Fruit fly (Drosophila melanogaster) whole organism, embryonic: ENCODE data around the gene H2.0.
A peak's percentile ranks its signal among the peaks of the same experiment; 100 is the strongest.

Source experiments
- Adf1 ChIP-seq: fragments of 200-800 bp; sonication (Bioruptor generic); IDR thresholded peaks from 2 replicates; pipeline ENCODE4 v1.3.6; 2022; ENCODE audit warnings: missing biosample characterization, missing genetic modification characterization
- Bgb ChIP-seq: fragments of 200-800 bp; sonication (Bioruptor generic); IDR thresholded peaks from 2 replicates; pipeline ENCODE4 v1.3.6; 2022; ENCODE audit warnings: missing biosample characterization, missing genetic modification characterization; ENCODE audit not compliant: partially characterized antibody
- CG10267 ChIP-seq: fragments of 200-800 bp; sonication (Bioruptor generic); optimal IDR thresholded peaks from 2 replicates; lab custom pipeline; 2018; ENCODE audit warnings: missing biosample characterization, mild to moderate bottlenecking, missing genetic modification characterization, moderate library complexity
- CG11723 ChIP-seq: fragments of 200-800 bp; sonication (Bioruptor generic); optimal IDR thresholded peaks from 2 replicates; lab custom pipeline; 2017; ENCODE audit warnings: missing biosample characterization, mild to moderate bottlenecking, missing genetic modification characterization
- CG12155 ChIP-seq: fragments of 200-800 bp; sonication (Bioruptor generic); optimal IDR thresholded peaks from 3 replicates; lab custom pipeline; 2016; ENCODE audit warnings: missing biosample characterization, missing genetic modification characterization
- CG12659 ChIP-seq: fragments of 200-800 bp; sonication (Bioruptor generic); optimal IDR thresholded peaks from 3 replicates; lab custom pipeline; 2017; ENCODE audit warnings: mild to moderate bottlenecking, missing biosample characterization, missing genetic modification reagents, missing genetic modification characterization
- CG13287 ChIP-seq: fragments of 200-800 bp; sonication (Bioruptor generic); IDR thresholded peaks from 2 replicates; pipeline ENCODE4 v1.3.6; 2022; ENCODE audit warnings: missing biosample characterization, missing genetic modification characterization; ENCODE audit not compliant: partially characterized antibody
- CG14710 ChIP-seq: fragments of 200-800 bp; sonication (Bioruptor generic); optimal IDR thresholded peaks from 3 replicates; lab custom pipeline; 2019; ENCODE audit warnings: missing biosample characterization, mild to moderate bottlenecking, missing genetic modification characterization, moderate library complexity
- CG14860 ChIP-seq: fragments of 200-800 bp; sonication (Bioruptor generic); IDR thresholded peaks from 3 replicates; pipeline ENCODE4 v1.3.6; 2022; ENCODE audit warnings: missing biosample characterization, missing genetic modification characterization; ENCODE audit not compliant: partially characterized antibody
- CG15479 ChIP-seq: fragments of 200-800 bp; sonication (Bioruptor generic); optimal IDR thresholded peaks from 3 replicates; lab custom pipeline; 2019; ENCODE audit warnings: missing biosample characterization, mild to moderate bottlenecking, missing genetic modification characterization, moderate library complexity
- CG2120 ChIP-seq: fragments of 200-800 bp; sonication (Bioruptor generic); optimal IDR thresholded peaks from 3 replicates; lab custom pipeline; 2016; ENCODE audit warnings: missing biosample characterization, missing genetic modification characterization
- CG34224 ChIP-seq: fragments of 200-800 bp; sonication (Bioruptor generic); IDR thresholded peaks from 3 replicates; pipeline ENCODE4 v1.3.6; 2022; ENCODE audit warnings: missing biosample characterization, missing genetic modification characterization; ENCODE audit not compliant: partially characterized antibody
- CG42726 ChIP-seq: fragments of 200-800 bp; sonication (Bioruptor generic); IDR thresholded peaks from 2 replicates; pipeline ENCODE4 v1.3.6; 2022; ENCODE audit warnings: missing biosample characterization, missing genetic modification characterization; ENCODE audit not compliant: partially characterized antibody
- CG6791 ChIP-seq: fragments of 200-800 bp; sonication (Bioruptor generic); IDR thresholded peaks from 3 replicates; pipeline ENCODE4 v1.3.6; 2022; ENCODE audit warnings: missing biosample characterization, missing genetic modification characterization; ENCODE audit not compliant: partially characterized antibody
- CG7963 ChIP-seq: fragments of 200-800 bp; sonication (Bioruptor generic); IDR thresholded peaks from 3 replicates; pipeline ENCODE4 v1.3.6; 2022; ENCODE audit warnings: missing biosample characterization, missing genetic modification characterization; ENCODE audit not compliant: partially characterized antibody
- Dll ChIP-seq: fragments of 200-800 bp; sonication (Bioruptor generic); IDR thresholded peaks from 4 replicates; pipeline ENCODE4 v1.3.6; 2022; ENCODE audit warnings: missing biosample characterization, missing genetic modification characterization; ENCODE audit not compliant: partially characterized antibody
- Doc2 ChIP-seq: fragments of 200-800 bp; sonication (Bioruptor generic); IDR thresholded peaks from 2 replicates; pipeline ENCODE4 v1.3.6; 2022; ENCODE audit warnings: missing biosample characterization, missing genetic modification characterization
- Doc3 ChIP-seq: fragments of 200-800 bp; sonication (Bioruptor generic); IDR thresholded peaks from 3 replicates; pipeline ENCODE4 v1.3.6; 2022; ENCODE audit warnings: missing biosample characterization, missing genetic modification characterization; ENCODE audit not compliant: partially characterized antibody
- Dp ChIP-seq: fragments of 200-800 bp; sonication (Bioruptor generic); optimal IDR thresholded peaks from 2 replicates; lab custom pipeline; 2018; ENCODE audit warnings: missing biosample characterization, mild to moderate bottlenecking, missing genetic modification characterization, moderate library complexity
- Dref ChIP-seq: fragments of 200-800 bp; sonication (Bioruptor generic); IDR thresholded peaks from 2 replicates; pipeline ENCODE4 v1.3.6; 2022; ENCODE audit warnings: missing biosample characterization, missing genetic modification characterization
- Ets97D ChIP-seq: fragments of 200-800 bp; sonication (Bioruptor generic); optimal IDR thresholded peaks from 3 replicates; lab custom pipeline; 2016; ENCODE audit warnings: missing biosample characterization, missing genetic modification characterization
- HmgD ChIP-seq: fragments of 200-800 bp; sonication (Bioruptor generic); optimal IDR thresholded peaks from 3 replicates; lab custom pipeline; 2016; ENCODE audit warnings: missing biosample characterization, missing genetic modification characterization
- Lpt ChIP-seq: fragments of >200 bp; optimal IDR thresholded peaks from 2 replicates; lab custom pipeline; 2018; ENCODE audit warnings: missing biosample characterization, missing genetic modification characterization
- MESR4 ChIP-seq: fragments of 200-800 bp; sonication (Bioruptor generic); optimal IDR thresholded peaks from 2 replicates; lab custom pipeline; 2018; ENCODE audit warnings: missing biosample characterization, mild to moderate bottlenecking, missing genetic modification characterization, moderate library complexity
- Med ChIP-seq: fragments of 200-800 bp; sonication (Bioruptor generic); peaks from one replicate; lab custom pipeline; 2016; ENCODE audit warnings: missing biosample characterization, missing genetic modification characterization, mild to moderate bottlenecking, inconsistent platforms, moderate library complexity
- Nf-YC ChIP-seq: fragments of 200-800 bp; optimal IDR thresholded peaks from 3 replicates; lab custom pipeline; 2019; ENCODE audit warnings: missing biosample characterization, mild to moderate bottlenecking, missing genetic modification characterization, moderate library complexity
- Opbp ChIP-seq: fragments of 200-800 bp; sonication (Bioruptor generic); IDR thresholded peaks from 3 replicates; pipeline ENCODE4 v1.3.6; 2022; ENCODE audit warnings: missing biosample characterization, missing genetic modification characterization; ENCODE audit not compliant: partially characterized antibody
- Optix ChIP-seq: fragments of 200-800 bp; sonication (Bioruptor generic); IDR thresholded peaks from 3 replicates; pipeline ENCODE4 v1.3.6; 2022; ENCODE audit warnings: missing biosample characterization, missing genetic modification characterization
- Scr ChIP-seq: fragments of 200-800 bp; sonication (Bioruptor generic); IDR thresholded peaks from 2 replicates; pipeline ENCODE4 v1.3.6; 2022; ENCODE audit warnings: missing biosample characterization, missing genetic modification characterization; ENCODE audit not compliant: partially characterized antibody
- Sin3A ChIP-seq: fragments of >200 bp; optimal IDR thresholded peaks from 2 replicates; lab custom pipeline; 2018
- TFAM ChIP-seq: fragments of 200-800 bp; sonication (Bioruptor generic); optimal IDR thresholded peaks from 2 replicates; lab custom pipeline; 2017; ENCODE audit warnings: missing biosample characterization, missing genetic modification characterization, inconsistent platforms
- YL-1 ChIP-seq: fragments of 200-800 bp; sonication (Bioruptor generic); optimal IDR thresholded peaks from 3 replicates; lab custom pipeline; 2017; ENCODE audit warnings: missing biosample characterization, mild to moderate bottlenecking, missing genetic modification characterization
- ato ChIP-seq: fragments of 200-800 bp; sonication (Bioruptor generic); IDR thresholded peaks from 2 replicates; pipeline ENCODE4 v1.3.6; 2022; ENCODE audit warnings: missing biosample characterization, missing genetic modification characterization; ENCODE audit not compliant: partially characterized antibody
- cas ChIP-seq: fragments of 200-800 bp; sonication (Bioruptor generic); IDR thresholded peaks from 2 replicates; pipeline ENCODE4 v1.3.6; 2022; ENCODE audit warnings: missing biosample characterization, missing genetic modification characterization
- chinmo ChIP-seq: fragments of 200-800 bp; sonication (Bioruptor generic); IDR thresholded peaks from 4 replicates; pipeline ENCODE4 v1.3.6; 2022; ENCODE audit warnings: missing biosample characterization, missing genetic modification characterization; ENCODE audit not compliant: partially characterized antibody
- crp ChIP-seq, 2 experiments: fragments of 200-800 bp; sonication (Bioruptor generic); optimal IDR thresholded peaks; 2 replicates in 1 of 2; 3 replicates in 1 of 2; lab custom pipeline; 2017; ENCODE audit warnings: missing biosample characterization in 2 of 2, missing genetic modification characterization in 2 of 2, mild to moderate bottlenecking in 1 of 2, moderate library complexity in 1 of 2
- gfzf ChIP-seq: fragments of 200-800 bp; sonication (Bioruptor generic); optimal IDR thresholded peaks from 2 replicates; lab custom pipeline; 2016; ENCODE audit warnings: missing biosample characterization, mild to moderate bottlenecking, missing genetic modification characterization, moderate library complexity
- gro ChIP-seq: fragments of 200-800 bp; sonication (Bioruptor generic); optimal IDR thresholded peaks from 2 replicates; lab custom pipeline; 2016; ENCODE audit warnings: missing biosample characterization, missing genetic modification characterization
- hb ChIP-seq: fragments of 200-800 bp; sonication (Bioruptor generic); IDR thresholded peaks from 3 replicates; pipeline ENCODE4 v1.3.6; 2022; ENCODE audit warnings: missing biosample characterization, missing genetic modification characterization; ENCODE audit not compliant: partially characterized antibody
- hbn ChIP-seq: fragments of 200-800 bp; sonication (Bioruptor generic); IDR thresholded peaks from 2 replicates; pipeline ENCODE4 v1.3.6; 2022; ENCODE audit warnings: missing biosample characterization, missing genetic modification characterization; ENCODE audit not compliant: partially characterized antibody
- ind ChIP-seq: fragments of 200-800 bp; sonication (Bioruptor generic); optimal IDR thresholded peaks from 3 replicates; lab custom pipeline; 2016; ENCODE audit warnings: missing biosample characterization, missing genetic modification characterization
- inv ChIP-seq: fragments of 200-800 bp; sonication (Bioruptor generic); IDR thresholded peaks from 2 replicates; pipeline ENCODE4 v1.3.6; 2022; ENCODE audit warnings: missing biosample characterization, missing genetic modification characterization; ENCODE audit not compliant: partially characterized antibody
- phol ChIP-seq: fragments of 200-800 bp; sonication (Bioruptor generic); optimal IDR thresholded peaks from 3 replicates; lab custom pipeline; 2018; ENCODE audit warnings: missing biosample characterization, mild to moderate bottlenecking, missing genetic modification characterization, moderate library complexity
- row ChIP-seq: fragments of 200-800 bp; sonication (Bioruptor generic); IDR thresholded peaks from 3 replicates; pipeline ENCODE4 v1.3.6; 2022; ENCODE audit warnings: missing biosample characterization, missing genetic modification characterization
- sc ChIP-seq, 3 experiments: fragments of >200 bp in 2 of 3; fragments of 200-800 bp in 1 of 3; sonication (Bioruptor generic) in 1 of 3; optimal IDR thresholded peaks; 2 replicates in 2 of 3; 3 replicates in 1 of 3; lab custom pipeline; 2017; ENCODE audit warnings: mild to moderate bottlenecking in 1 of 3, missing biosample characterization in 1 of 3, missing genetic modification characterization in 1 of 3, missing genetic modification reagents in 1 of 3
- sqz ChIP-seq: fragments of 200-800 bp; sonication (Bioruptor generic); optimal IDR thresholded peaks from 3 replicates; lab custom pipeline; 2018; ENCODE audit warnings: missing biosample characterization, mild to moderate bottlenecking, missing genetic modification characterization

The H2.0 gene

DNA sequence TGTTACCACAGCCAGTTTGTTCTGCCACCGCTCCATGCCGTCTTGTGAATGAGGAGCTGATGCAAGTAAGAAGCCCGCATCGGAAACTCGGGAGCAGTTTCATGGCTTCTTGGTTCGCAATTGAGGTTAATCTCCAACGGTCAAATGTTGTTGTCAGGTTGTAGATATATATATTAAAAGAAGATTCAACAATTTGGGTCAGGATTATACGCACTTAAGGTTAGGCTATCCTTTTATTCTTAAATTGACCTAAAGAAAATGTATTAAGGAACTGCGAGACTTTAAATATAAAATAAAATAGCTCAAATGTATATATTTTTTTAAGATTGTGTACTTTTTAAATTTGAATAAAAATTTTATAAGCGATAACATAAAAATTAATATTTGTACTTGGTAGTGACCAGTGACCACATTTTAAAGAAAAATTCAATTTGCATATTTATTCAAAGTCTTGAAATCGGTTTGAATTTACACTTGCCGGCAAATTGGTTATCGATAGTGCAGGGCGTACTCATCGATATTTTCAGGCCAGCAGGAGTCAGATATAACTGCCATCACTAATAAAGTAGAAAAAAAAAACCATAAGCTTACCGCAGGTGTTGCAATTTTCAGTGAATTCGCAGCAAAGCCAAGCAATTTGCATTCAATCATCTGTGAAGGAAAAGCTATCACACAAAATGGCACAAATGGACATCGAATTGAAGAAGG lies 49.5 kb upstream of the H2.0 start, which contains the start of the genes CG9150 and Pfdn1 (continued):
- TF ChIP-seq Scr, result peak; percentile 90
- peak; percentile 93 for TF ChIP-seq sqz (GFP tag; lab: Kevin White, UChicago)
- TF ChIP-seq Doc3 (GFP tag; lab: Robert Waterston, UW), result peak; percentile 85
- TF ChIP-seq CG12659 (GFP tag; lab: Kevin White, UChicago), result peak; percentile 6
- peak; percentile 95 for TF ChIP-seq Dref (GFP tag; lab: Robert Waterston, UW)
- no peak for TF ChIP-seq CG11723
- no peak for TF ChIP-seq Adf1 (GFP tag; lab: Robert Waterston, UW)
- TF ChIP-seq Nf-YC (tag; lab: Kevin White, UChicago), result no peak
- TF ChIP-seq CG2120, result peak; percentile 25
- TF ChIP-seq YL-1, result peak; percentile 69
- peak in 1 of 2 experiments; percentile 54 for TF ChIP-seq crp (GFP tag; optimal IDR thresholded peaks at IDR 0.05; lab: Kevin White, UChicago)
- no peak for TF ChIP-seq CG15479
- TF ChIP-seq chinmo, result peak; percentile 78; the same call in 2 of the 4 replicates
- TF ChIP-seq Dll (GFP tag; lab: Robert Waterston, UW), result peak; percentile 89
- TF ChIP-seq Opbp, result peak; percentile 89
- peak; percentile 45 for TF ChIP-seq CG14710 (tag; lab: Kevin White, UChicago)
- no peak for TF ChIP-seq cas (GFP tag; lab: Robert Waterston, UW)
- peak; percentile 85 for TF ChIP-seq ato
- peak; percentile 21 for TF ChIP-seq CG10267 (tag; lab: Kevin White, UChicago)
- no peak for TF ChIP-seq HmgD
- peak; percentile 60; the same call in 2 of the 3 replicates for TF ChIP-seq hb
- no peak for TF ChIP-seq Lpt
- no peak for TF ChIP-seq Doc2
- TF ChIP-seq Dp (GFP tag; lab: Kevin White, UChicago), result peak; percentile 92
- TF ChIP-seq TFAM (GFP tag; lab: Kevin White, UChicago), result no peak
- peak; percentile 69; the same call in 1 of the 2 replicates for TF ChIP-seq CG42726
- peak; percentile 62 for TF ChIP-seq MESR4 (GFP tag; lab: Kevin White, UChicago)
- TF ChIP-seq CG6791 (GFP tag; lab: Robert Waterston, UW), result peak; percentile 85
- no peak for TF ChIP-seq sc (optimal IDR thresholded peaks at IDR 0.05; lab: Kevin White, UChicago)
- no peak for TF ChIP-seq sc (GFP tag; optimal IDR thresholded peaks at IDR 0.05; lab: Kevin White, UChicago)
- TF ChIP-seq Ets97D (GFP tag; lab: Kevin White, UChicago), result peak; percentile 39
- TF ChIP-seq CG34224 (GFP tag; lab: Robert Waterston, UW), result peak; percentile 96
- no peak for TF ChIP-seq Optix (GFP tag; lab: Robert Waterston, UW)
- peak; percentile 53; the same call in 2 of the 3 replicates for TF ChIP-seq row
- peak; percentile 93 for TF ChIP-seq CG13287 (GFP tag; lab: Robert Waterston, UW)
- peak; percentile 17 for TF ChIP-seq gfzf (GFP tag; lab: Kevin White, UChicago)
- TF ChIP-seq CG14860 (GFP tag; lab: Robert Waterston, UW), result peak; percentile 87
- no peak for TF ChIP-seq CG12155
- peak; percentile 18 for TF ChIP-seq Sin3A (lab: Kevin White, UChicago)
- peak; percentile 82 for TF ChIP-seq Med (GFP tag; lab: Kevin White, UChicago)
- peak; percentile 80 for TF ChIP-seq inv (GFP tag; lab: Robert Waterston, UW)
- peak; percentile 18 for TF ChIP-seq phol (tag; lab: Kevin White, UChicago)
- TF ChIP-seq ind (GFP tag; lab: Kevin White, UChicago), result no peak
- peak; percentile 68 for TF ChIP-seq gro (GFP tag; lab: Kevin White, UChicago)
- TF ChIP-seq Bgb (GFP tag; lab: Robert Waterston, UW), result peak; percentile 94
- peak; percentile 62; the same call in 2 of the 3 replicates for TF ChIP-seq CG7963 (GFP tag; lab: Robert Waterston, UW)
- peak; percentile 90 for TF ChIP-seq hbn (GFP tag; lab: Robert Waterston, UW)
